Fruit fly (Drosophila melanogaster): Measurements from ENCODE around the gene alpha-Est9.

alpha-Est9 gene

DNA sequence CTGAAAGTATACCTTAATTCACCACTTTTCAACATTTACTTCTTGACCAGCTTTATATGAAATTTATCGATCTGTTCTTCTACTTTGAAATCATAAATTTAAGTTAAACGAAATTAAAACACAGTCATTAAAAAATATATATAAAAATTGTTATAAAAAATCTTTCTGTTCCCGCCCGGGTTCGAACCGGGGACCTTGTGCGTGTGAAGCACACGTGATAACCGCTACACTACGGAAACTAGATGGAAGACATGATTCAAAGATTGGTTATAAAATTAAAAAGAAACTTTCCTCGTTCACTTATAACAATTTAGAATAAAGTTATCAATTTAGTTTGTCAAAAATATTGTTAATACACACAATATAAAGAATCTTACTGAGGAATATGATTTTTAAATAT lies 33.0 kb downstream of the alpha-Est9 start:
- TF ChIP-seq Hr96 (GFP tag; optimal IDR thresholded peaks at IDR 0.05): no peak
- no peak for TF ChIP-seq CG7101 (tag; optimal IDR thresholded peaks at IDR 0.05)
- TF ChIP-seq CG14711 (tag; optimal IDR thresholded peaks at IDR 0.05): no peak
- no peak for TF ChIP-seq Mnt (GFP tag; optimal IDR thresholded peaks at IDR 0.05)
